Worm (Caenorhabditis elegans): ENCODE data around the gene ZC487.1.

- TF ChIP-seq spr-1 (tag; optimal IDR thresholded peaks at IDR 0.05) = no peak
- TF ChIP-seq Y105C5A.15 (GFP tag; IDR thresholded peaks at IDR 0.05) = no peak
- no peak for TF ChIP-seq mdl-1 (tag; optimal IDR thresholded peaks at IDR 0.05)
- no peak for TF ChIP-seq nhr-25 (tag; optimal IDR thresholded peaks at IDR 0.05; ENCODE audit: borderline replicate concordance, insufficient read depth)
- TF ChIP-seq nhr-28 (tag; optimal IDR thresholded peaks at IDR 0.05) = no peak
- no peak for TF ChIP-seq mxl-3 (GFP tag; optimal IDR thresholded peaks at IDR 0.05)
- TF ChIP-seq egl-27 (tag; optimal IDR thresholded peaks at IDR 0.05) = no peak
- no peak for TF ChIP-seq unc-39 (tag; optimal IDR thresholded peaks at IDR 0.05)
- TF ChIP-seq hif-1 (tag; optimal IDR thresholded peaks at IDR 0.05) = no peak
- no peak for TF ChIP-seq F10B5.3 (tag; optimal IDR thresholded peaks at IDR 0.05)
- TF ChIP-seq pha-4 (GFP tag; IDR thresholded peaks at IDR 0.05) = no peak
- TF ChIP-seq pha-4 (tag; optimal IDR thresholded peaks at IDR 0.05) = no peak
- no peak for TF ChIP-seq cey-2 (tag; optimal IDR thresholded peaks at IDR 0.05; ENCODE audit: borderline replicate concordance, insufficient read depth)
These were observed 24.6 kb upstream of the ZC487.1 start, which contains the start of gene era-1 for ce11 chrV:6702692-6703091.

All from whole organism, L4 larva.